Worm (Caenorhabditis elegans) whole organism, early embryonic: ENCODE results near the gene pat-3.
A peak's percentile ranks its signal among the peaks of the same experiment; 100 is the strongest.

Experiments used
- B0310.2 ChIP-seq: sonication (generic microtip); optimal IDR thresholded peaks from 2 replicates; lab custom pipeline; 2016; ENCODE audit warnings: mild to moderate bottlenecking, missing genetic modification characterization, missing compliant biosample characterization
- F13C5.2 ChIP-seq: sonication (generic microtip); optimal IDR thresholded peaks from 2 replicates; lab custom pipeline; 2017; ENCODE audit warnings: mild to moderate bottlenecking, missing genetic modification characterization, inconsistent platforms, missing compliant biosample characterization
- aly-1 ChIP-seq: sonication (generic microtip); optimal IDR thresholded peaks from 2 replicates; lab custom pipeline; 2016; ENCODE audit warnings: missing genetic modification characterization, missing compliant biosample characterization
- ama-1 ChIP-seq: fragments of 150-350 bp; optimal IDR thresholded peaks from 2 replicates; lab custom pipeline; 2014
- ceh-13 ChIP-seq: fragments of 200-800 bp; sonication (Bioruptor generic); optimal IDR thresholded peaks from 2 replicates; lab custom pipeline; 2018; ENCODE audit warnings: mild to moderate bottlenecking, missing genetic modification characterization, missing compliant biosample characterization
- ceh-36 ChIP-seq: sonication (generic microtip); optimal IDR thresholded peaks from 2 replicates; lab custom pipeline; 2016; ENCODE audit warnings: missing genetic modification characterization, inconsistent platforms, missing compliant biosample characterization
- ets-7 ChIP-seq: sonication (generic microtip); optimal IDR thresholded peaks from 2 replicates; lab custom pipeline; 2016; ENCODE audit warnings: missing genotype, missing genetic modification characterization, missing compliant biosample characterization
- flt-1 ChIP-seq: fragments of 200-800 bp; sonication (Bioruptor generic); IDR thresholded peaks from 2 replicates; pipeline ENCODE4 v1.3.6; 2022; ENCODE audit warnings: missing genetic modification characterization, missing compliant biosample characterization
- hmbx-1 ChIP-seq: sonication (generic microtip); optimal IDR thresholded peaks from 2 replicates; lab custom pipeline; 2016; ENCODE audit warnings: mild to moderate bottlenecking, missing genetic modification characterization, missing compliant biosample characterization
- hmg-4 ChIP-seq: fragments of 200-800 bp; sonication (Bioruptor generic); optimal IDR thresholded peaks from 2 replicates; lab custom pipeline; 2018; ENCODE audit warnings: mild to moderate bottlenecking, missing genetic modification characterization, missing compliant biosample characterization
- hnd-1 ChIP-seq: sonication (generic microtip); optimal IDR thresholded peaks from 2 replicates; lab custom pipeline; 2016; ENCODE audit warnings: missing genetic modification characterization, missing compliant biosample characterization
- pes-1 ChIP-seq: fragments of 200-800 bp; sonication (Bioruptor generic); IDR thresholded peaks from 2 replicates; pipeline ENCODE4 v1.3.6; 2022; ENCODE audit warnings: missing genetic modification reagents, missing genetic modification characterization, missing compliant biosample characterization
- scrt-1 ChIP-seq: fragments of 200-800 bp; sonication (Bioruptor generic); IDR thresholded peaks from 2 replicates; pipeline ENCODE4 v1.3.6; 2022; ENCODE audit warnings: missing genetic modification characterization, missing compliant biosample characterization
- sea-1 ChIP-seq: fragments of 200-800 bp; sonication (Bioruptor generic); conservative IDR thresholded peaks from 2 replicates; pipeline ENCODE4 v1.3.6; 2022; ENCODE audit warnings: missing genetic modification characterization, missing compliant biosample characterization
- tbx-11 ChIP-seq: fragments of 200-800 bp; sonication (Bioruptor generic); IDR thresholded peaks from 2 replicates; pipeline ENCODE4 v1.3.6; 2022; ENCODE audit warnings: missing genetic modification characterization, missing compliant biosample characterization
- tbx-37 ChIP-seq: fragments of 200-800 bp; sonication (Bioruptor generic); conservative IDR thresholded peaks from 2 replicates; pipeline ENCODE4 v1.3.6; 2022; ENCODE audit warnings: missing genetic modification reagents, missing genetic modification characterization, missing compliant biosample characterization
- tra-4 ChIP-seq: sonication (generic microtip); optimal IDR thresholded peaks from 2 replicates; lab custom pipeline; 2017; ENCODE audit warnings: missing genetic modification characterization, missing compliant biosample characterization

Gene pat-3

ce11 chrIII:3869292-3869781 is 44.6 kb downstream of the pat-3 start:
- TF ChIP-seq ama-1 (lab: Kevin White, UChicago): peak; percentile 72
- 0 out of 2 replicates have a peak, but pooled peaks have one; percentile 21 for TF ChIP-seq scrt-1
- 0 out of 2 replicates have a peak, but pooled peaks have one; percentile 22 for TF ChIP-seq tbx-37
- no peak for TF ChIP-seq sea-1

- TF ChIP-seq ets-7 (tag; lab: Kevin White, UChicago): no peak
- no peak for TF ChIP-seq aly-1
- TF ChIP-seq tbx-11 (GFP tag; lab: Robert Waterston, UW): no peak
- TF ChIP-seq hnd-1 (tag; lab: Kevin White, UChicago): no peak
- no peak for TF ChIP-seq tra-4
- no peak for TF ChIP-seq B0310.2 (tag; lab: Kevin White, UChicago)
- TF ChIP-seq hmg-4: no peak
- no peak for TF ChIP-seq scrt-1
- TF ChIP-seq hmbx-1: no peak
- TF ChIP-seq ceh-36 (tag; lab: Kevin White, UChicago): no peak
These were observed 45.7 kb downstream of the pat-3 start for ce11 chrIII:3867937-3868929.

ce11 chrIII:3867378-3867904 is 46.5 kb downstream of the pat-3 start, which contains the start of gene rpl-3:
rpl-3 (plus strand) TSS chrIII:3867854.
- TF ChIP-seq B0310.2 (tag; lab: Kevin White, UChicago) (peak; percentile 94), tra-4 (peak; percentile 96), hmbx-1 (peak; percentile 90), ceh-13 (peak; percentile 85), pes-1 (GFP tag; lab: Robert Waterston, UW) (peak; percentile 93), ama-1 (lab: Kevin White, UChicago) (no peak), scrt-1 (peak; percentile 90), hmg-4 (peak; percentile 98), ceh-36 (tag; lab: Kevin White, UChicago) (peak; percentile 91), aly-1 (peak; percentile 68), tbx-37 (peak; percentile 91), sea-1 (peak; percentile 99), flt-1 (GFP tag; lab: Robert Waterston, UW) (peak; percentile 95), tbx-11 (GFP tag; lab: Robert Waterston, UW) (peak; percentile 85), F13C5.2 (tag; lab: Kevin White, UChicago) (peak; percentile 100), hnd-1 (tag; lab: Kevin White, UChicago) (peak; percentile 80), ets-7 (tag; lab: Kevin White, UChicago) (peak; percentile 89)

ce11 chrIII:3863814-3864507 is 50.0 kb downstream of the pat-3 start, which contains the start of gene acs-19:
acs-19 (plus strand) TSS chrIII:3864489.
- no peak for TF ChIP-seq tbx-11 (GFP tag; lab: Robert Waterston, UW)
- TF ChIP-seq ceh-36 (tag; lab: Kevin White, UChicago): no peak
- TF ChIP-seq tra-4: no peak
- no peak for TF ChIP-seq hmg-4
- TF ChIP-seq sea-1: no peak
- no peak for TF ChIP-seq pes-1 (GFP tag; lab: Robert Waterston, UW)
- TF ChIP-seq ets-7 (tag; lab: Kevin White, UChicago): no peak
- no peak for TF ChIP-seq hmbx-1
- no peak for TF ChIP-seq hnd-1 (tag; lab: Kevin White, UChicago)
- TF ChIP-seq flt-1 (GFP tag; lab: Robert Waterston, UW): no peak
- TF ChIP-seq ceh-13: no peak
- no peak for TF ChIP-seq F13C5.2 (tag; lab: Kevin White, UChicago)
- no peak for TF ChIP-seq B0310.2 (tag; lab: Kevin White, UChicago)
- TF ChIP-seq ama-1 (lab: Kevin White, UChicago): no peak
- no peak for TF ChIP-seq tbx-37
- TF ChIP-seq aly-1: no peak
- no peak for TF ChIP-seq scrt-1

ce11 chrIII:3862918-3863385 is 51.0 kb downstream of the pat-3 start, which contains the start of gene brc-1:
brc-1 (minus strand) TSS chrIII:3862968.
- TF ChIP-seq pes-1 (GFP tag; lab: Robert Waterston, UW) (0 out of 2 replicates have a peak, but pooled peaks have one; percentile 31), ama-1 (lab: Kevin White, UChicago) (no peak), flt-1 (GFP tag; lab: Robert Waterston, UW) (peak; percentile 32; the same call in 1 of the 2 replicates), tbx-11 (GFP tag; lab: Robert Waterston, UW) (no peak), B0310.2 (tag; lab: Kevin White, UChicago) (peak; percentile 31), hmg-4 (peak; percentile 53), sea-1 (peak; percentile 48; the same call in 1 of the 2 replicates), F13C5.2 (tag; lab: Kevin White, UChicago) (peak; percentile 84)
